Fruit fly (Drosophila melanogaster) whole organism, embryonic: Measurements from ENCODE around the gene CG10598.

Source experiments
- Blimp-1 ChIP-seq: fragments of 200-800 bp; sonication (Bioruptor generic); optimal IDR thresholded peaks from 3 replicates; lab custom pipeline; 2018; ENCODE audit warnings: missing biosample characterization, missing genetic modification characterization, mild to moderate bottlenecking, moderate library complexity, missing genetic modification reagents
- CG10654 ChIP-seq: fragments of 200-800 bp; sonication (Bioruptor generic); optimal IDR thresholded peaks from 2 replicates; lab custom pipeline; 2016; ENCODE audit warnings: missing biosample characterization, missing genetic modification characterization
- CG13775 ChIP-seq: fragments of 200-800 bp; sonication (Bioruptor generic); optimal IDR thresholded peaks from 3 replicates; lab custom pipeline; 2017; ENCODE audit warnings: missing biosample characterization, mild to moderate bottlenecking, missing genetic modification characterization
- Drgx ChIP-seq: fragments of 200-800 bp; sonication (Bioruptor generic); IDR thresholded peaks from 2 replicates; pipeline ENCODE4 v1.3.6; 2022; ENCODE audit warnings: missing biosample characterization, missing genetic modification characterization
- Mes4 ChIP-seq: fragments of 200-800 bp; sonication (Bioruptor generic); optimal IDR thresholded peaks from 2 replicates; lab custom pipeline; 2016; ENCODE audit warnings: missing biosample characterization, missing genetic modification characterization
- Optix ChIP-seq: fragments of 200-800 bp; sonication (Bioruptor generic); IDR thresholded peaks from 3 replicates; pipeline ENCODE4 v1.3.6; 2022; ENCODE audit warnings: missing biosample characterization, missing genetic modification characterization
- ranshi ChIP-seq: fragments of 200-800 bp; sonication (Bioruptor generic); IDR thresholded peaks from 2 replicates; pipeline ENCODE4 v1.3.6; 2022; ENCODE audit warnings: missing biosample characterization, missing genetic modification characterization

DNA sequence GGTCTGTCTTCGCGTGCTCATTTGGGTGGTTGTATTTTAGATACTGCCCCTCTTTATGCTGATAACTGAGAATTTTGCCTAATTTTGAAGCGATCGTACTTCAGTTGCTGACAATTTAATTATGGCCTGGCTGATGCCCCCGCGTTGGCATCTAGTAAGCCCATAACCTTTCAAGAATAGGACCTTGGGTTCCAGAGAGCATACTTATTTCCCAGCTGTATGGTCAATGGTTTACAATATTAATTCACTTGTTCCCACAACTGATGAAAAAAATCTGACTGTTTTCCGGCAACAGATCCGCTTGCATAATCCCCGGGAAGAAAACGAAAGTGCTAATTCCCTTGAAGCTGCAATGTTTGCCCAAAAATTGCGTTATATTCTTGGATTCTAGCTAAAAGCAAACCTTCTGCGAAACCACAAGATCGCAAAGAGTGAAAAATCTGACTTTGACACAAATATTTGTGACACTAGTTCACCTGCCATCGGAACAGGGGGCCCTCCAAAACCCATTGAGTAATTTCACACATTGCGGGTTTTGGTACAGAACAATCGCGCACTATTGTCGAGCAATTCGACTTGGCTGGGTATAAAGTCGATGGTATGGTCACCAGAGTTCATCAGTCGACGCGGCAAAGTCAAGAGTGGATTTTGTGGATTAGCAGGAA, 24.0 kb downstream of the CG10598 start, which contains the start of the genes TTLL1A and CG5070:
- TF ChIP-seq CG10654: no peak
- no peak for TF ChIP-seq Drgx (GFP tag; lab: Robert Waterston, UW)
- no peak for TF ChIP-seq ranshi (GFP tag; lab: Robert Waterston, UW)
- no peak for TF ChIP-seq Blimp-1
- no peak for TF ChIP-seq Optix (GFP tag; lab: Robert Waterston, UW)
- no peak for TF ChIP-seq Mes4 (GFP tag; lab: Kevin White, UChicago)
- no peak for TF ChIP-seq CG13775 (GFP tag; lab: Kevin White, UChicago)
